Fruit fly (Drosophila melanogaster) whole organism, embryonic: Measurements from ENCODE around the gene Cpsf73.
A peak's percentile ranks its signal among the peaks of the same experiment; 100 is the strongest.

Source experiments
- B-H2 ChIP-seq: fragments of 200-800 bp; sonication (Bioruptor generic); optimal IDR thresholded peaks from 2 replicates; lab custom pipeline; 2018; ENCODE audit warnings: missing biosample characterization, mild to moderate bottlenecking, missing genetic modification characterization
- CG10979 ChIP-seq: fragments of 200-800 bp; sonication (Bioruptor generic); optimal IDR thresholded peaks from 2 replicates; lab custom pipeline; 2018; ENCODE audit warnings: missing biosample characterization, mild to moderate bottlenecking, missing genetic modification characterization, moderate library complexity
- CG12299 ChIP-seq: fragments of 200-800 bp; sonication (Bioruptor generic); optimal IDR thresholded peaks from 2 replicates; lab custom pipeline; 2018; ENCODE audit warnings: missing biosample characterization, mild to moderate bottlenecking, missing genetic modification characterization
- CG15514 ChIP-seq: fragments of 200-800 bp; sonication (Bioruptor generic); optimal IDR thresholded peaks from 3 replicates; lab custom pipeline; 2017; ENCODE audit warnings: missing biosample characterization, missing genetic modification characterization, mild to moderate bottlenecking, moderate library complexity, missing genetic modification reagents
- CG15696 ChIP-seq: fragments of 200-800 bp; sonication (Bioruptor generic); optimal IDR thresholded peaks from 2 replicates; lab custom pipeline; 2019; ENCODE audit warnings: missing biosample characterization, mild to moderate bottlenecking, missing genetic modification characterization, moderate library complexity
- CG17359 ChIP-seq: fragments of 200-800 bp; sonication (Bioruptor generic); optimal IDR thresholded peaks from 3 replicates; lab custom pipeline; 2018; ENCODE audit warnings: missing biosample characterization, mild to moderate bottlenecking, missing genetic modification characterization, moderate library complexity
- CG17802 ChIP-seq: fragments of 200-800 bp; sonication (Bioruptor generic); optimal IDR thresholded peaks from 2 replicates; lab custom pipeline; 2018; ENCODE audit warnings: missing biosample characterization, mild to moderate bottlenecking, missing genetic modification characterization, moderate library complexity
- CG2712 ChIP-seq: fragments of 200-800 bp; optimal IDR thresholded peaks from 3 replicates; lab custom pipeline; 2019; ENCODE audit warnings: missing biosample characterization, mild to moderate bottlenecking, missing genetic modification characterization, moderate library complexity
- CG2889 ChIP-seq: fragments of 200-800 bp; sonication (Bioruptor generic); IDR thresholded peaks from 3 replicates; pipeline ENCODE4 v1.3.6; 2022; ENCODE audit warnings: missing biosample characterization, missing genetic modification characterization
- CG3281 ChIP-seq: fragments of 200-800 bp; sonication (Bioruptor generic); optimal IDR thresholded peaks from 3 replicates; lab custom pipeline; 2017; ENCODE audit warnings: missing biosample characterization, mild to moderate bottlenecking, missing genetic modification characterization
- CG42726 ChIP-seq: fragments of 200-800 bp; sonication (Bioruptor generic); IDR thresholded peaks from 2 replicates; pipeline ENCODE4 v1.3.6; 2022; ENCODE audit warnings: missing biosample characterization, missing genetic modification characterization; ENCODE audit not compliant: partially characterized antibody
- CG7271 ChIP-seq: fragments of 200-800 bp; sonication (Bioruptor generic); optimal IDR thresholded peaks from 2 replicates; lab custom pipeline; 2018; ENCODE audit warnings: missing biosample characterization, mild to moderate bottlenecking, missing genetic modification characterization, moderate library complexity
- CG7372 ChIP-seq: fragments of 200-800 bp; sonication (Bioruptor generic); IDR thresholded peaks from 2 replicates; pipeline ENCODE4 v1.3.6; 2022; ENCODE audit warnings: missing biosample characterization, missing genetic modification characterization
- CG7745 ChIP-seq: fragments of 200-800 bp; sonication (Bioruptor generic); optimal IDR thresholded peaks from 2 replicates; lab custom pipeline; 2018; ENCODE audit warnings: missing biosample characterization, mild to moderate bottlenecking, missing genetic modification characterization, moderate library complexity
- CG7786 ChIP-seq: fragments of 200-800 bp; sonication (Bioruptor generic); optimal IDR thresholded peaks from 2 replicates; lab custom pipeline; 2016; ENCODE audit warnings: missing biosample characterization, missing genetic modification characterization
- CG7839 ChIP-seq: fragments of 200-800 bp; sonication (Bioruptor generic); optimal IDR thresholded peaks from 3 replicates; lab custom pipeline; 2018; ENCODE audit warnings: missing biosample characterization, mild to moderate bottlenecking, missing genetic modification characterization, moderate library complexity
- CG7928 ChIP-seq: fragments of 200-800 bp; sonication (Bioruptor generic); optimal IDR thresholded peaks from 2 replicates; lab custom pipeline; 2017; ENCODE audit warnings: missing biosample characterization, mild to moderate bottlenecking, missing genetic modification characterization
- CG7987 ChIP-seq: fragments of 200-800 bp; sonication (Bioruptor generic); optimal IDR thresholded peaks from 2 replicates; lab custom pipeline; 2018; ENCODE audit warnings: missing biosample characterization, mild to moderate bottlenecking, missing genetic modification characterization, moderate library complexity
- CG9932 ChIP-seq: fragments of 200-800 bp; sonication (Bioruptor generic); IDR thresholded peaks from 2 replicates; pipeline ENCODE4 v1.3.6; 2022; ENCODE audit warnings: missing biosample characterization, missing genetic modification characterization
- CkIIα-i1 ChIP-seq: fragments of 200-800 bp; sonication (Bioruptor generic); IDR thresholded peaks from 2 replicates; pipeline ENCODE4 v1.3.6; 2022; ENCODE audit warnings: missing biosample characterization, missing genetic modification characterization
- Dll ChIP-seq: fragments of 200-800 bp; sonication (Bioruptor generic); IDR thresholded peaks from 4 replicates; pipeline ENCODE4 v1.3.6; 2022; ENCODE audit warnings: missing biosample characterization, missing genetic modification characterization; ENCODE audit not compliant: partially characterized antibody
- Doc2 ChIP-seq: fragments of 200-800 bp; sonication (Bioruptor generic); IDR thresholded peaks from 2 replicates; pipeline ENCODE4 v1.3.6; 2022; ENCODE audit warnings: missing biosample characterization, missing genetic modification characterization
- Lim3 ChIP-seq: fragments of 200-800 bp; sonication (Bioruptor generic); IDR thresholded peaks from 2 replicates; pipeline ENCODE4 v1.3.6; 2022; ENCODE audit warnings: missing biosample characterization, missing genetic modification characterization
- Mad ChIP-seq: fragments of 200-800 bp; sonication (Bioruptor generic); optimal IDR thresholded peaks from 2 replicates; lab custom pipeline; 2016; ENCODE audit warnings: missing biosample characterization, missing genetic modification characterization
- Max ChIP-seq: fragments of 200-800 bp; sonication (Bioruptor generic); optimal IDR thresholded peaks from 2 replicates; lab custom pipeline; 2016; ENCODE audit warnings: missing biosample characterization, mild to moderate bottlenecking, missing genetic modification characterization
- Myb ChIP-seq: fragments of 200-800 bp; sonication (Bioruptor generic); optimal IDR thresholded peaks from 2 replicates; lab custom pipeline; 2016; ENCODE audit warnings: missing biosample characterization, missing genetic modification characterization
- Opbp ChIP-seq: fragments of 200-800 bp; sonication (Bioruptor generic); IDR thresholded peaks from 3 replicates; pipeline ENCODE4 v1.3.6; 2022; ENCODE audit warnings: missing biosample characterization, missing genetic modification characterization; ENCODE audit not compliant: partially characterized antibody
- Stat92E ChIP-seq, 3 experiments: fragments of >200 bp in 2 of 3; fragments of 200-800 bp in 1 of 3; sonication (Bioruptor generic) in 1 of 3; optimal IDR thresholded peaks; 2 replicates each; lab custom pipeline; 2017 to 2019; ENCODE audit warnings: missing biosample characterization in 3 of 3, missing genetic modification characterization in 3 of 3, mild to moderate bottlenecking in 1 of 3, moderate library complexity in 1 of 3
- Tbp ChIP-seq: fragments of >200 bp; optimal IDR thresholded peaks from 2 replicates; lab custom pipeline; 2018; ENCODE audit warnings: missing biosample characterization, missing genetic modification characterization
- Vsx1 ChIP-seq: fragments of 200-800 bp; sonication (Bioruptor generic); optimal IDR thresholded peaks from 2 replicates; lab custom pipeline; 2017; ENCODE audit warnings: missing biosample characterization, mild to moderate bottlenecking, missing genetic modification characterization, missing genetic modification reagents
- Xbp1 ChIP-seq: fragments of 200-800 bp; sonication (Bioruptor generic); optimal IDR thresholded peaks from 3 replicates; lab custom pipeline; 2016; ENCODE audit warnings: missing biosample characterization, mild to moderate bottlenecking, missing genetic modification characterization
- amos ChIP-seq: fragments of 200-800 bp; sonication (Bioruptor generic); IDR thresholded peaks from 2 replicates; pipeline ENCODE4 v1.3.6; 2022; ENCODE audit warnings: missing biosample characterization, missing genetic modification characterization; ENCODE audit not compliant: partially characterized antibody
- ato ChIP-seq: fragments of 200-800 bp; sonication (Bioruptor generic); IDR thresholded peaks from 2 replicates; pipeline ENCODE4 v1.3.6; 2022; ENCODE audit warnings: missing biosample characterization, missing genetic modification characterization; ENCODE audit not compliant: partially characterized antibody
- br ChIP-seq: fragments of >200 bp; optimal IDR thresholded peaks from 2 replicates; lab custom pipeline; 2017
- crc ChIP-seq: fragments of 200-800 bp; sonication (Bioruptor generic); optimal IDR thresholded peaks from 2 replicates; lab custom pipeline; 2016; ENCODE audit warnings: missing biosample characterization, missing genetic modification characterization
- croc ChIP-seq: fragments of 200-800 bp; sonication (Bioruptor generic); conservative IDR thresholded peaks from 3 replicates; pipeline ENCODE4 v1.3.6; 2022; ENCODE audit warnings: missing biosample characterization, missing genetic modification characterization
- danr ChIP-seq: fragments of 200-800 bp; sonication (Bioruptor generic); IDR thresholded peaks from 2 replicates; pipeline ENCODE4 v1.3.6; 2022; ENCODE audit warnings: missing biosample characterization, missing genetic modification characterization
- dm ChIP-seq: fragments of 200-800 bp; sonication (Bioruptor generic); optimal IDR thresholded peaks from 3 replicates; lab custom pipeline; 2016; ENCODE audit warnings: missing biosample characterization, missing genetic modification characterization
- emc ChIP-seq: fragments of 200-800 bp; sonication (Bioruptor generic); optimal IDR thresholded peaks from 2 replicates; lab custom pipeline; 2016; ENCODE audit warnings: missing biosample characterization, missing genetic modification characterization
- en ChIP-seq: fragments of 200-800 bp; sonication (Bioruptor generic); optimal IDR thresholded peaks from 2 replicates; lab custom pipeline; 2016; ENCODE audit warnings: missing biosample characterization, missing genetic modification characterization
- exex ChIP-seq: fragments of 200-800 bp; sonication (Bioruptor generic); optimal IDR thresholded peaks from 4 replicates; lab custom pipeline; 2018; ENCODE audit warnings: missing biosample characterization, mild to moderate bottlenecking, missing genetic modification characterization, moderate library complexity
- fd102C ChIP-seq: fragments of 200-800 bp; sonication (Bioruptor generic); optimal IDR thresholded peaks from 2 replicates; lab custom pipeline; 2018; ENCODE audit warnings: missing biosample characterization, mild to moderate bottlenecking, missing genetic modification characterization, moderate library complexity
- fd96Cb ChIP-seq: fragments of 200-800 bp; sonication (Bioruptor generic); optimal IDR thresholded peaks from 2 replicates; lab custom pipeline; 2018; ENCODE audit warnings: missing biosample characterization, mild to moderate bottlenecking, missing genetic modification characterization, moderate library complexity
- jing ChIP-seq: fragments of 200-800 bp; sonication (Bioruptor generic); optimal IDR thresholded peaks from 2 replicates; lab custom pipeline; 2018; ENCODE audit warnings: missing biosample characterization, mild to moderate bottlenecking, missing genetic modification characterization
- lbe ChIP-seq: fragments of 200-800 bp; sonication (Bioruptor generic); optimal IDR thresholded peaks from 2 replicates; lab custom pipeline; 2016; ENCODE audit warnings: missing biosample characterization, mild to moderate bottlenecking, missing genetic modification characterization
- p53 ChIP-seq: fragments of 200-800 bp; sonication (Bioruptor generic); optimal IDR thresholded peaks from 2 replicates; lab custom pipeline; 2016; ENCODE audit warnings: missing biosample characterization, missing genetic modification characterization
- pum ChIP-seq: fragments of 200-800 bp; sonication (Bioruptor generic); optimal IDR thresholded peaks from 2 replicates; lab custom pipeline; 2016; ENCODE audit warnings: missing biosample characterization, missing genetic modification characterization
- slou ChIP-seq: fragments of 200-800 bp; sonication (Bioruptor generic); optimal IDR thresholded peaks from 3 replicates; lab custom pipeline; 2016; ENCODE audit warnings: missing biosample characterization, missing genetic modification characterization
- so ChIP-seq: fragments of 200-800 bp; sonication (Bioruptor generic); IDR thresholded peaks from 3 replicates; pipeline ENCODE4 v1.3.6; 2022; ENCODE audit warnings: missing biosample characterization, missing genetic modification characterization
- unpg ChIP-seq: fragments of 200-800 bp; sonication (Bioruptor generic); optimal IDR thresholded peaks from 3 replicates; lab custom pipeline; 2018; ENCODE audit warnings: missing biosample characterization, mild to moderate bottlenecking, missing genetic modification characterization, moderate library complexity
- vfl ChIP-seq: fragments of 200-800 bp; sonication (Bioruptor generic); optimal IDR thresholded peaks from 2 replicates; lab custom pipeline; 2016; ENCODE audit warnings: missing biosample characterization, missing genetic modification characterization

Cpsf73 gene

DNA sequence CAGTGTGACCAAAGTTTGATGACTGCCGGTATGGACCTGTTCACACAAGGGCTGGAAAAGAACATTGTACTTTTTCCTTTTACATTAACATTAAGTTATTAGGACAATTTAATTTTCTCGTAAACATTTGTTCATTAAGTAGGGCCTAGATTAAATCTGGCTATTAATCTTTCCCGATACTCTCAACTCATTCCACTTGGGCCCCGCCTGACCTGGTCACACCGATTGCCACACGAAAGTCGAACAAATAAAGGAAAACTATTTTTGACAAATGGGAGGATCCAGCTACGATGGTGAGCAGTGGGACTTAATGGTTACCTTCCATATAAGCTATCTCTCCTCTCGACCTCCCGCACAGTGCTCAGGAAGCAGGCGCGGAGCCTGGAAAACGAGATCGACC is at the start of gene Cpsf73, which contains the start of gene Gos28 (continued):
- TF ChIP-seq unpg (GFP tag; lab: Kevin White, UChicago), result peak; percentile 19
- TF ChIP-seq CG2889 (GFP tag; lab: Robert Waterston, UW), result no peak
- no peak for TF ChIP-seq Max (GFP tag; lab: Kevin White, UChicago)
- TF ChIP-seq CG17359 (tag; lab: Kevin White, UChicago), result peak; percentile 5
- no peak for TF ChIP-seq B-H2
- no peak for TF ChIP-seq Vsx1
- no peak for TF ChIP-seq Mad (GFP tag; lab: Kevin White, UChicago)
- TF ChIP-seq fd96Cb (tag; lab: Kevin White, UChicago), result no peak
- peak; percentile 60; the same call in 1 of the 4 replicates for TF ChIP-seq Dll (GFP tag; lab: Robert Waterston, UW)
- no peak for TF ChIP-seq CG7372 (GFP tag; lab: Robert Waterston, UW)
- no peak for TF ChIP-seq CkIIα-i1 (GFP tag; lab: Robert Waterston, UW)
- no peak for TF ChIP-seq CG7987 (GFP tag; lab: Kevin White, UChicago)
- TF ChIP-seq CG2712 (tag; lab: Kevin White, UChicago), result peak; percentile 52
- TF ChIP-seq CG15696, result no peak
- TF ChIP-seq fd102C (GFP tag; lab: Kevin White, UChicago), result no peak
- TF ChIP-seq Doc2 (GFP tag; lab: Robert Waterston, UW), result no peak
- no peak for TF ChIP-seq exex (tag; lab: Kevin White, UChicago)
- TF ChIP-seq ato (GFP tag; lab: Robert Waterston, UW), result no peak
- no peak for TF ChIP-seq Lim3 (GFP tag; lab: Robert Waterston, UW)
- TF ChIP-seq emc (GFP tag; lab: Kevin White, UChicago), result no peak
- TF ChIP-seq jing (GFP tag; lab: Kevin White, UChicago), result no peak
- no peak for TF ChIP-seq lbe (GFP tag; lab: Kevin White, UChicago)
- TF ChIP-seq croc (GFP tag; lab: Robert Waterston, UW), result no peak
- TF ChIP-seq slou (GFP tag; lab: Kevin White, UChicago), result no peak
- peak; percentile 98 for TF ChIP-seq CG17802 (tag; lab: Kevin White, UChicago)
- TF ChIP-seq CG12299, result no peak
- no peak for TF ChIP-seq CG7745 (tag; lab: Kevin White, UChicago)
- TF ChIP-seq CG10979, result peak; percentile 7
- TF ChIP-seq Stat92E (GFP tag; optimal IDR thresholded peaks at IDR 0.05; lab: Kevin White, UChicago), result no peak
- no peak for TF ChIP-seq so
- TF ChIP-seq amos (GFP tag; lab: Robert Waterston, UW), result no peak
- no peak for TF ChIP-seq en
- TF ChIP-seq CG7271 (tag; lab: Kevin White, UChicago), result peak; percentile 1
- TF ChIP-seq CG7786, result peak; percentile 3
- peak; percentile 38; the same call in 1 of the 3 replicates for TF ChIP-seq Opbp
- peak; percentile 6 for TF ChIP-seq Xbp1 (GFP tag; lab: Kevin White, UChicago)
- TF ChIP-seq Tbp, result no peak
- peak; percentile 38 for TF ChIP-seq pum (GFP tag; lab: Kevin White, UChicago)
- TF ChIP-seq CG42726 (GFP tag; lab: Robert Waterston, UW), result no peak
- TF ChIP-seq dm (GFP tag; lab: Kevin White, UChicago), result peak; percentile 25
- no peak for TF ChIP-seq crc
- peak; percentile 34 for TF ChIP-seq vfl
- TF ChIP-seq CG15514 (GFP tag; lab: Kevin White, UChicago), result peak; percentile 85
- TF ChIP-seq CG7928, result peak; percentile 78
- TF ChIP-seq Myb (GFP tag; lab: Kevin White, UChicago), result peak; percentile 19
- no peak for TF ChIP-seq danr (GFP tag; lab: Robert Waterston, UW)
- TF ChIP-seq p53 (GFP tag; lab: Kevin White, UChicago), result no peak
- no peak for TF ChIP-seq br
- TF ChIP-seq CG3281 (GFP tag; lab: Kevin White, UChicago), result no peak
- no peak for TF ChIP-seq CG9932
- no peak for TF ChIP-seq CG7839 (tag; lab: Kevin White, UChicago)
